Worm (Caenorhabditis elegans): ENCODE measurements around the gene Y57G11A.2.

DNA sequence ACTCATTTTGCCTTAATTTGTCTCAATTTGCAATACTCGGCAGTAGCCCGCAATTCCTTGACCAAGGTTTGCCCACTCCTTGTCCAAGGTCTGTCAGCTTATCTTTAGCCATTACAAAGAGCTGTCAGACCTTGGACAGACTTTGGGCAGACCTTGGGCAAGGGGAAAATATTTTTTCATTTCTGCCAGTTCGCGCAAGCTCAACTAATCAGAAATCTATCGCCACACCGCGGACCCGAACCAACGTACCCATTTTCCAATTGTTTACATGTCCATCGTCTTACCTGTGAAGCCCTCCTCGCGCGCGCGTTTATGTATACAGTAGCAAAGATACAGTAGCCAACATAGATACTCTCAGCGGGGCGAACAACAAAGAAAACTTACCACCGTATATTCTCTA is 4.2 kb downstream of the Y57G11A.2 start:
- TF ChIP-seq ets-7 (tag; optimal IDR thresholded peaks at IDR 0.05) (no peak), ceh-36 (tag; optimal IDR thresholded peaks at IDR 0.05) (no peak), hmbx-1 (tag; optimal IDR thresholded peaks at IDR 0.05) (no peak), tra-4 (tag; optimal IDR thresholded peaks at IDR 0.05) (no peak)

Measured in whole organism, early embryonic.